Fruit fly (Drosophila melanogaster) whole organism: ENCODE measurements around the gene CG16813.

ENCODE experiments used
- CG8478 ChIP-seq: fragments of >200 bp; optimal IDR thresholded peaks from 2 replicates; lab custom pipeline; 2018; ENCODE audit warnings: inconsistent platforms
- Dll ChIP-seq: fragments of >200 bp; optimal IDR thresholded peaks from 2 replicates; lab custom pipeline; 2017
- EcR ChIP-seq, 2 experiments: fragments of >200 bp; optimal IDR thresholded peaks; 2 replicates each; lab custom pipeline; 2017; ENCODE audit warnings: missing biosample characterization in 2 of 2, missing genetic modification characterization in 2 of 2, missing genetic modification reagents in 2 of 2
- pan ChIP-seq: fragments of >200 bp; optimal IDR thresholded peaks from 2 replicates; lab custom pipeline; 2017
- psq ChIP-seq: fragments of >200 bp; optimal IDR thresholded peaks from 2 replicates; lab custom pipeline; 2017
- usp ChIP-seq: fragments of >200 bp; optimal IDR thresholded peaks from 2 replicates; lab custom pipeline; 2017; ENCODE audit warnings: missing biosample characterization, missing genetic modification characterization, mixed read lengths

Gene CG16813

dm6 chr2L:13227242-13227641 lies at the start of gene CG16813:
CG16813 (plus strand) TSS chr2L:13227529.
- TF ChIP-seq usp = no peak
- TF ChIP-seq CG8478 (lab: Kevin White, UChicago) = no peak
- TF ChIP-seq pan = no peak
- no peak for TF ChIP-seq Dll (lab: Kevin White, UChicago)
- TF ChIP-seq EcR (GFP tag; optimal IDR thresholded peaks at IDR 0.05; lab: Kevin White, UChicago) = no peak
- no peak for TF ChIP-seq psq (lab: Kevin White, UChicago)

DNA sequence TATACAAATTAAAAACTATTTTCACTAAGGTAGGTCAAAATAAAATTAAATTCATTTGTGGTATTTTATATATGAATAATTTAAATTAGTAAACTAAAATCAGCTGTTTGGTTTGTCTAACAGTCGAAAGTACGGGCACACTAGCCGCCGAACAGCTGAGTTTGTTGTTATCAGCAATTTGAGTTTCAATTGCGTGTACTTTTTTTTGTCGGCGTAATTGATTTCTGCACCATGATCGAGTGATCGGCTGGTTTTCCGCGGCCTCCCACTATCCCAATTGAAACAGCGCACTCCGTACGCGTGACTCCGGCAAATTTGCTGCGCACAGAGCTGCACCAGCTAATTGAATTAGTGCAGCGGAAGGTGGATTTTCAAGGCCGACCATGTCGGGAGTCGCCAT lies 48.2 kb upstream of the CG16813 start, which contains the start of gene Alg7:
Gene Alg7 (plus strand): TSS at position 153 of the 400 bp plus-strand sequence.
- no peak for TF ChIP-seq CG8478 (lab: Kevin White, UChicago)

dm6 chr2L:13182415-13182814 lies 44.9 kb upstream of the CG16813 start, which contains the start of gene Mgat3:
Mgat3 (minus strand) TSS chr2L:13182596.
- TF ChIP-seq EcR (GFP tag; optimal IDR thresholded peaks at IDR 0.05; lab: Kevin White, UChicago) = no peak
- TF ChIP-seq usp = no peak
- no peak for TF ChIP-seq pan
- no peak for TF ChIP-seq CG8478 (lab: Kevin White, UChicago)
- no peak for TF ChIP-seq Dll (lab: Kevin White, UChicago)
- no peak for TF ChIP-seq psq (lab: Kevin White, UChicago)

DNA sequence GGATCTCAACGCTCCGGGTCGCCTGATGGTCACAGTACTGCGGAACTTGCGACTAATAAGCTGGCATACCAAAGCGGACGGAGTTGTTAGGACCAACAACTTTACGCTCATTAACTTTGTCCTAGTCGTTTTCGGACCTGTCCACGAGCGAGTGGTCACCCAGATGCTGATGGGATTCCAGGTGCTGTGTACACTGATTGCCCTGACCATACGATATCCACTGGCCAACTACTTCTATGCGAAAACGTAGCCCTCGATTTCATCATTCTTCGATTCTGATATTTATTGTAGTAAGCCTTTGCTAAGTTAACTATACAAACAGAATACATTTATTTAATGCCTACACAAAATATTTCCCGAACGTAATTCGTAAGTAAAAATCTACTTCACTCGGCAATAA lies 44.2 kb upstream of the CG16813 start, which contains the start of gene Rsph1:
Gene Rsph1 (plus strand): TSS at position 301 of the 400 bp plus-strand sequence.
- no peak for TF ChIP-seq pan
- no peak for TF ChIP-seq psq (lab: Kevin White, UChicago)
- TF ChIP-seq usp = no peak
- no peak for TF ChIP-seq Dll (lab: Kevin White, UChicago)
- TF ChIP-seq EcR (GFP tag; optimal IDR thresholded peaks at IDR 0.05; lab: Kevin White, UChicago) = no peak

DNA sequence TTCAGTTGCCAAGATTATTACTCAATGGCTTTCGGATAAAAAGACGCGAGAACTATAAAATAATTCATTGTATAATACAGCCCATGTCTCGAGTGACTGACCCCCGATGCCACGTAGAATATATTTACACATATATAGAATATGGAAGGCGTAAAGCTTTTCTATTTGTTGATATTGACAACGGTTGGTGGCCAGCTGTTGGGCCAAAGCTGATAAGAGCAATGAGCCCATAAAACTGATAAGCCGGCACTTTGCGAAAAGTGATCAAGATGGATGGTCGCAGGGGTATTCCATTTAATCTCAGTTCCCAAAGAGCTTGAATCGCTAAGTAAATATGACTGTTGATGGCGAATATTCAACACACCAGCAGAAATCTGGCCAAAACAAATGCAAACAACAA lies 36.8 kb upstream of the CG16813 start:
- TF ChIP-seq pan (no peak), psq (lab: Kevin White, UChicago) (no peak), CG8478 (lab: Kevin White, UChicago) (no peak), EcR (GFP tag; optimal IDR thresholded peaks at IDR 0.05; lab: Kevin White, UChicago) (no peak), usp (no peak), Dll (lab: Kevin White, UChicago) (no peak)

dm6 chr2L:13191052-13191678 lies 36.2 kb upstream of the CG16813 start:
- TF ChIP-seq Dll (lab: Kevin White, UChicago) (no peak), usp (no peak), EcR (GFP tag; optimal IDR thresholded peaks at IDR 0.05; lab: Kevin White, UChicago) (no peak), CG8478 (lab: Kevin White, UChicago) (no peak), pan (no peak), psq (lab: Kevin White, UChicago) (no peak)

dm6 chr2L:13191894-13192293 lies 35.4 kb upstream of the CG16813 start, which contains the start of the genes CG16974 and Edem2:
CG16974 (minus strand) TSS chr2L:13191979.
Edem2 (plus strand) TSS chr2L:13192201.
- no peak for TF ChIP-seq CG8478 (lab: Kevin White, UChicago)
- no peak for TF ChIP-seq pan
- no peak for TF ChIP-seq Dll (lab: Kevin White, UChicago)
- TF ChIP-seq usp = no peak
- TF ChIP-seq EcR (GFP tag; optimal IDR thresholded peaks at IDR 0.05; lab: Kevin White, UChicago) = no peak

DNA sequence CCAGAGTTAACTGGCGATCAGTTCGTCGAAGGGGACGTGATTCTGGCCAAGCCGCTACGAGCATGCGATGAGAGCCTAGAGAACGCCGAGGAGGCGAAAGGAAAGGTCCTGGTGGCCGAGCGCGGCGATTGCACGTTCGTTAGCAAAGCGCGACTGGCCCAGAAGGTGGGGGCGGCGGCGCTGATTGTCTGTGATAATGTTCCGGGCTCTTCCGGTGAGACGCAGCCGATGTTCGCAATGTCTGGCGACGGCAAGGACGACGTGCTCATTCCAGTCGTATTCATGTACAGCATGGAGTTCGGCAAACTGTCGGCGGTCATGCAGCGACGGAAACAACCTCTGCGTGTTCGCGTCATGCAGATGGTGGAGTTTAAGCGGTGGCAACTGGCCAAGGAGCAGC lies 31.5 kb upstream of the CG16813 start:
- no peak for TF ChIP-seq pan
- no peak for TF ChIP-seq Dll (lab: Kevin White, UChicago)
- no peak for TF ChIP-seq usp
- no peak for TF ChIP-seq CG8478 (lab: Kevin White, UChicago)
- TF ChIP-seq psq (lab: Kevin White, UChicago) = no peak
- TF ChIP-seq EcR (GFP tag; optimal IDR thresholded peaks at IDR 0.05; lab: Kevin White, UChicago) = no peak

DNA sequence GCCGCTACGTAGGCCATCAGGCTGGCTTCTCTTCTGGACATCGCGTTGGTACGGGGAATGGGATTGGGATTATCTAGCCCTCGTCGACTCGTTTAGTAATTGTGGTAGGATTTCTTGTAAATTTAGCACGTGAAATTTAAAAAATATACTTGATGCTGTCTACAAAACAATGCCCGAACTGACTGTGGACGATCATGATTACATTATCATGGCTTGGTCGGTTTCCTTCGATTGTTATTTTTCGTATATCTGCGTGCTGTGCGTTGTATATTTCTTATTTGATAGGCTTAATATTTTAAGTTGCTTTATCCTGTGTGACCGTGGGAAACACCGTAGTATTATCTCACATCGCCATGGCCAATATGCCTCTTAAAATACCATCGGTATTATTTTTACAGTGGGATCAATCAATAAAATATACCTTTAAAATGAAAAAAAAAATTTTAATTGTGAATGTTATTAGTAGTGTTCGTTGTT lies 24.3 kb upstream of the CG16813 start, which contains the start of gene CG16972:
Gene CG16972 (minus strand): TSS at position 336 of the 477 bp plus-strand sequence.
- TF ChIP-seq CG8478 (lab: Kevin White, UChicago) (no peak), EcR (GFP tag; optimal IDR thresholded peaks at IDR 0.05; lab: Kevin White, UChicago) (no peak), pan (no peak), usp (no peak), Dll (lab: Kevin White, UChicago) (no peak), psq (lab: Kevin White, UChicago) (no peak)

DNA sequence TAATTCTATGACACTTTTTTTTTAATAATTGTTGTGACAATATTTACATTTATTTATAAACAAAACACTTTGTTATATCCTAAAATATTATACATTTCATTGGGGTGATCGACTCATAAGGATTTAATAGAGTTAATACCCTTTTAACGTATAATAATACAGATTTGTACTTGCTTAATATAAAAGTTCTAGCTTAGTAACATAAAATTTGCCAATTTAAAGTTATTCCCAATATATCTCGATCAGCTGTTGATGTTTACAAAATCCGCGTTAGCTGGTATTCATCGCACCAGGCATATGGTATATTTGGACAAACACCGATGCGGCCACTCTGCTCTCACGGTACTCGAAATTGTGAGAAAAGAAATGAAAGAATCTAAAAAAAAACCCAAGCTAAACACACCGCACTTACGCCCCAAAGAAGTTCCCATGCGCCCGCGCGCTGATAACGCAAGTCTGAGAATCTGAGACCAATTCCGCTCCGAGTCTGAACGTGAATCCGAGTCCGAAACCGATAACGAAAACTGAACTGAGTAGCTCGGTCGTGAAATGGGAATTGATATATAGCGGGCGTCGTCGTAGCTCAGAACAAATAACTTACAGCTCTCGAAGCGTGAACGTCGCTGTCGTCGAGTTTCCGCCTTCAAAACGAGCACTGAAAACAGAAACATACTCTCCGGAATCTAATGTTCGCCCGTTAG lies 23.7 kb upstream of the CG16813 start, which contains the start of gene Pect:
Gene Pect (plus strand): TSS at position 326 of the 701 bp plus-strand sequence.
- TF ChIP-seq psq (lab: Kevin White, UChicago) (no peak), EcR (GFP tag; optimal IDR thresholded peaks at IDR 0.05; lab: Kevin White, UChicago) (no peak), CG8478 (lab: Kevin White, UChicago) (no peak), usp (no peak)

DNA sequence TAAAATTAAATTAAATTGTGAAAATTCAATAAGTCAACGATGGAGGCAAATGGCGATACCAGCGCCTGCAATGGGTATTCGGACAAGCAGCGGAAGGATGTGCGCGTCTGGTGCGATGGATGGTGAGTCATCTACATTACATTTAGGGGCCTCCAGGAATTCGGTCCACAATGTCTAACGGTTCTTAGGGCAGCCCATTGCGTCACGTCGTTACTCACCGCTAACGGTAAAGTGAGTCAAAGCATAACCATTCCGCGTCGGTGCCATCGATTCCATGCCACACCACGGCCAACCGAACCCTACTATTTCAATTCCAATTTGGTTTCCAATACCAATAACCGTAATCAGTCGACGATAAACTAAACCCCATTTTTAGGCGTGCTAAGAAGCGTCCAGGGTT lies 23.2 kb upstream of the CG16813 start:
- TF ChIP-seq Dll (lab: Kevin White, UChicago) = no peak

DNA sequence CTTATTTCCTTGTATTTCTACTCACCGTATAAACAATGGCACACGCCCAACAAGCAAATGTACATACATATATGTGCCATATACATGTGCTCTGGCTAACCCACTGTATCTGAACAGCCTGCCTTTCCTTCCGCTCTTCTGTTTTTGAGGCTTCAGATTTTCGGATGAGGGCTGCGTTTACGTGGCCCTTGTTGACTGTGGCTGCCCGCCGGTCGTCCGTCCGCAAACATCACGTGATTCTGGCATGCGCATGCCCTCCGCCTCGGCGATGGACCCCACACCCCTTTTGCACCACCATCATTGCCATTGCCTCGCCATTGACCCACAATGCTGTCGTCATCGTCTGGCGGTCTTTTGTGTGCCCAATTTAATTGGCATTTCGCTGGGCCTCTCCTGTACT lies 22.1 kb upstream of the CG16813 start:
- TF ChIP-seq Dll (lab: Kevin White, UChicago) (no peak), psq (lab: Kevin White, UChicago) (no peak), CG8478 (lab: Kevin White, UChicago) (no peak), EcR (GFP tag; optimal IDR thresholded peaks at IDR 0.05; lab: Kevin White, UChicago) (no peak), usp (no peak), pan (no peak)
